Comparison of ENCODE assay signal across 4 worm cellular contexts in the genomic region with DNA sequence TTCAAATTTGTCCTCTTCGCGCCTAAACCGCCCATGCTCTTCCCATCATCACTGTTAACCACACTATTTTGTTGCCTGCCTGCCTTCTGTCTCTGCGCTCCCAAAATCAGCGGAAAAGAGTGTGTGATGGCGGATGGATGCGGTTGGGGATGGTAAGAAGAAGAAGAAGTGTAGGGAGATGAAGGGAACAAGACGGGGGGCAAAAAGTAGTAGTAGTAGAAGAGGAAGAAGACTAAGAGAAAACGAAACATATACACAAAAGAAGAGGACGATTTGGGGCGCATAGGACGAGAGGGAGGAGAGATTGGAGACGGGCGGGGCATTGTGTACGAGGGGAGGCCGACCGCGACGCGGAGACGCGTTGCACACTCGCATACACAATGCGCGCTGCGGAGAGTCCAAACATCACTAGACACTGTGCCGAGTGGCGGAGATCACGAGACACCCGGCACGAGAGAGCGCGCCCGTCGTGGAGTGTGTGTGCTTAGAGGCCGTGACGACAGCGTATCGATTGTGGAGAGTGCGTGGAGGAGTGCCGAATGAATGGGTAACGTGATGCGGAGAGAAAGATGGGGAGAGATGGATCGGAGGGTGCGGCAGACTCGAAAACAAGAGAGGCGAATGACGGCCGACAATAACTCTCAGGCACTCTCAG.
TF ChIP-seq lines count a peak whose summit lies in the region.

No protein-coding gene starts in this region.

TF ChIP-seq in whole organism, L2 larva, 48 proteins besides CTCF, POLR2A, EP300 and RAD21 (continued from another document):
- TF ChIP-seq aly-2 (tag; optimal IDR thresholded peaks at IDR 0.05; lab: Kevin White, UChicago) (no peak), ceh-16 (tag; optimal IDR thresholded peaks at IDR 0.05; lab: Kevin White, UChicago) (peak; percentile 49), fos-1 (tag; optimal IDR thresholded peaks at IDR 0.05; lab: Kevin White, UChicago) (peak; percentile 57), ZK546.5 (tag; optimal IDR thresholded peaks at IDR 0.05; lab: Kevin White, UChicago) (peak; percentile 33), nhr-23 (tag; optimal IDR thresholded peaks at IDR 0.05; lab: Kevin White, UChicago) (no peak), ceh-82 (tag; optimal IDR thresholded peaks at IDR 0.05; lab: Kevin White, UChicago) (peak; percentile 68), ztf-1 (GFP tag; conservative IDR thresholded peaks at IDR 0.05; lab: Robert Waterston, UW) (no peak), nhr-129 (tag; optimal IDR thresholded peaks at IDR 0.05; lab: Kevin White, UChicago) (peak; percentile 85), sma-3 (GFP tag; optimal IDR thresholded peaks at IDR 0.05; lab: Kevin White, UChicago) (peak; percentile 93), Y55F3AM.14 (GFP tag; optimal IDR thresholded peaks at IDR 0.05; lab: Kevin White, UChicago) (peak; percentile 80), ztf-4 (tag; optimal IDR thresholded peaks at IDR 0.05; lab: Kevin White, UChicago) (peak; percentile 84), egl-27 (tag; optimal IDR thresholded peaks at IDR 0.05; lab: Kevin White, UChicago) (peak; percentile 52), mab-5 (tag; optimal IDR thresholded peaks at IDR 0.05; lab: Kevin White, UChicago) (peak; percentile 86), alr-1 (tag; optimal IDR thresholded peaks at IDR 0.05; lab: Kevin White, UChicago) (no peak), elt-1 (tag; optimal IDR thresholded peaks at IDR 0.05; lab: Kevin White, UChicago) (no peak), F13H6.1 (tag; optimal IDR thresholded peaks at IDR 0.05; lab: Kevin White, UChicago) (peak; percentile 96), nhr-21 (tag; optimal IDR thresholded peaks at IDR 0.05; lab: Kevin White, UChicago) (peak; percentile 94), unc-39 (tag; optimal IDR thresholded peaks at IDR 0.05; lab: Kevin White, UChicago) (no peak), mbf-1 (tag; optimal IDR thresholded peaks at IDR 0.05; lab: Kevin White, UChicago) (no peak), elt-3 (tag; optimal IDR thresholded peaks at IDR 0.05; lab: Kevin White, UChicago) (no peak), nhr-11 (tag; optimal IDR thresholded peaks at IDR 0.05; lab: Kevin White, UChicago) (no peak), nhr-12 (tag; optimal IDR thresholded peaks at IDR 0.05; lab: Kevin White, UChicago) (no peak), zag-1 (tag; optimal IDR thresholded peaks at IDR 0.05; lab: Kevin White, UChicago) (peak; percentile 84), sma-9 (GFP tag; optimal IDR thresholded peaks at IDR 0.05; lab: Kevin White, UChicago) (peak; percentile 86), sma-9 (tag; optimal IDR thresholded peaks at IDR 0.05; lab: Kevin White, UChicago) (no peak), sem-4 (tag; optimal IDR thresholded peaks at IDR 0.05; lab: Kevin White, UChicago) (peak; percentile 79), unc-62 (GFP tag; optimal IDR thresholded peaks at IDR 0.05; lab: Kevin White, UChicago) (peak; percentile 81), R02D3.7 (tag; optimal IDR thresholded peaks at IDR 0.05; lab: Kevin White, UChicago) (no peak)
TF ChIP-seq in whole organism, L2 larva: peak in this region for 32.

TF ChIP-seq in whole organism, L4 larva, 104 proteins besides CTCF, POLR2A, EP300 and RAD21 (continued from another document and continues in another):
- TF ChIP-seq dmd-9 (GFP tag; IDR thresholded peaks at IDR 0.05; lab: Robert Waterston, UW) (peak; percentile 73), hif-1 (tag; optimal IDR thresholded peaks at IDR 0.05; lab: Kevin White, UChicago) (peak; percentile 56 to 90), snpc-4 (tag; optimal IDR thresholded peaks at IDR 0.05; lab: Kevin White, UChicago) (no peak), madf-9 (GFP tag; conservative IDR thresholded peaks at IDR 0.05; lab: Robert Waterston, UW) (peak; percentile 95), daf-8 (GFP tag; IDR thresholded peaks at IDR 0.05; lab: Robert Waterston, UW) (no peak), T26A8.4 (GFP tag; IDR thresholded peaks at IDR 0.05; lab: Robert Waterston, UW) (peak; percentile 96), cey-2 (tag; optimal IDR thresholded peaks at IDR 0.05; lab: Kevin White, UChicago; ENCODE audit: borderline replicate concordance, insufficient read depth) (no peak), unc-62 (GFP tag; optimal IDR thresholded peaks at IDR 0.05 in 1 of 2; lab: Kevin White, UChicago) (peak in 1 of 2 experiments; percentile 100), unc-62 (tag; optimal IDR thresholded peaks at IDR 0.05; lab: Kevin White, UChicago) (no peak), attf-4 (tag; optimal IDR thresholded peaks at IDR 0.05; lab: Kevin White, UChicago) (no peak), lim-7 (GFP tag; IDR thresholded peaks at IDR 0.05; lab: Robert Waterston, UW) (no peak), nhr-102 (tag; optimal IDR thresholded peaks at IDR 0.05; lab: Kevin White, UChicago) (peak; percentile 87), ceh-62 (tag; optimal IDR thresholded peaks at IDR 0.05; lab: Kevin White, UChicago) (no peak), skn-1 (tag; optimal IDR thresholded peaks at IDR 0.05; lab: Kevin White, UChicago) (peak; percentile 48), nhr-28 (tag; optimal IDR thresholded peaks at IDR 0.05; lab: Kevin White, UChicago) (peak; percentile 89), zip-11 (GFP tag; IDR thresholded peaks at IDR 0.05; lab: Robert Waterston, UW) (0 out of 2 replicates have a peak, but pooled peaks have one; percentile 42), ceh-44 (GFP tag; IDR thresholded peaks at IDR 0.05; lab: Robert Waterston, UW) (peak; percentile 70; the same call in 1 of the 2 replicates), nhr-237 (tag; optimal IDR thresholded peaks at IDR 0.05; lab: Kevin White, UChicago) (no peak), unc-130 (GFP tag; optimal IDR thresholded peaks at IDR 0.05; lab: Kevin White, UChicago) (no peak), spr-1 (tag; optimal IDR thresholded peaks at IDR 0.05; lab: Kevin White, UChicago) (peak; percentile 89), set-16 (GFP tag; IDR thresholded peaks at IDR 0.05; lab: Robert Waterston, UW) (peak; percentile 100), duxl-1 (tag; optimal IDR thresholded peaks at IDR 0.05; lab: Kevin White, UChicago; ENCODE audit: poor library complexity) (peak; percentile 56), rbr-2 (tag; optimal IDR thresholded peaks at IDR 0.05; lab: Kevin White, UChicago) (peak; percentile 97), ztf-11 (tag; optimal IDR thresholded peaks at IDR 0.05; lab: Kevin White, UChicago) (no peak), ztf-7 (tag; optimal IDR thresholded peaks at IDR 0.05; lab: Kevin White, UChicago) (peak; percentile 83), zfp-2 (tag; optimal IDR thresholded peaks at IDR 0.05; lab: Kevin White, UChicago) (peak; percentile 71), php-3 (GFP tag; IDR thresholded peaks at IDR 0.05; lab: Robert Waterston, UW) (peak; percentile 72), F37D6.2 (tag; optimal IDR thresholded peaks at IDR 0.05; lab: Kevin White, UChicago) (peak; percentile 90), dpl-1 (GFP tag; optimal IDR thresholded peaks at IDR 0.05; lab: Kevin White, UChicago) (peak; percentile 52), lin-38 (GFP tag; IDR thresholded peaks at IDR 0.05; lab: Robert Waterston, UW) (peak; percentile 83), snpc-1.2 (GFP tag; IDR thresholded peaks at IDR 0.05; lab: Robert Waterston, UW) (peak; percentile 47; the same call in 1 of the 2 replicates), egl-43 (GFP tag; IDR thresholded peaks at IDR 0.05; lab: Robert Waterston, UW) (peak; percentile 91)

TF ChIP-seq in whole organism, late embryonic, 69 proteins besides CTCF, POLR2A, EP300 and RAD21 (continued from another document and continues in another):
- peak; percentile 25 for TF ChIP-seq Y22D7AL.16 (tag; optimal IDR thresholded peaks at IDR 0.05; lab: Kevin White, UChicago)
- TF ChIP-seq sox-4 (tag; optimal IDR thresholded peaks at IDR 0.05; lab: Kevin White, UChicago), result no peak
- TF ChIP-seq T23F11.4 (GFP tag; optimal IDR thresholded peaks at IDR 0.05; lab: Kevin White, UChicago), result peak; percentile 21
- TF ChIP-seq ceh-19 (GFP tag; optimal IDR thresholded peaks at IDR 0.05; lab: Kevin White, UChicago), result peak; percentile 43
- TF ChIP-seq ztf-16 (tag; optimal IDR thresholded peaks at IDR 0.05; lab: Kevin White, UChicago), result no peak
- no peak for TF ChIP-seq K09A11.1 (tag; optimal IDR thresholded peaks at IDR 0.05; lab: Kevin White, UChicago; ENCODE audit: insufficient read depth)
- TF ChIP-seq sdc-2 (tag; optimal IDR thresholded peaks at IDR 0.05; lab: Kevin White, UChicago), result peak; percentile 50
- TF ChIP-seq ceh-6 (GFP tag; optimal IDR thresholded peaks at IDR 0.05; lab: Kevin White, UChicago), result peak; percentile 28
- no peak for TF ChIP-seq ceh-22 (tag; optimal IDR thresholded peaks at IDR 0.05; lab: Kevin White, UChicago)
- no peak for TF ChIP-seq pha-2 (tag; optimal IDR thresholded peaks at IDR 0.05; lab: Kevin White, UChicago)
- TF ChIP-seq ceh-45 (GFP tag; IDR thresholded peaks at IDR 0.05; lab: Robert Waterston, UW), result no peak
- TF ChIP-seq nfya-1 (tag; optimal IDR thresholded peaks at IDR 0.05; lab: Kevin White, UChicago), result peak; percentile 66
- no peak for TF ChIP-seq ceh-9 (tag; optimal IDR thresholded peaks at IDR 0.05; lab: Kevin White, UChicago)
- no peak for TF ChIP-seq elt-4 (tag; optimal IDR thresholded peaks at IDR 0.05; lab: Kevin White, UChicago)
- TF ChIP-seq pat-9 (tag; optimal IDR thresholded peaks at IDR 0.05; lab: Kevin White, UChicago), result peak; percentile 44
- no peak for TF ChIP-seq ahr-1 (tag; optimal IDR thresholded peaks at IDR 0.05; lab: Kevin White, UChicago)
- no peak for TF ChIP-seq C38D4.7 (GFP tag; optimal IDR thresholded peaks at IDR 0.05; lab: Kevin White, UChicago)
- peak; percentile 83 for TF ChIP-seq pax-1 (tag; optimal IDR thresholded peaks at IDR 0.05; lab: Kevin White, UChicago)
- peak; percentile 45 for TF ChIP-seq rnt-1 (tag; optimal IDR thresholded peaks at IDR 0.05; lab: Kevin White, UChicago)
- TF ChIP-seq ceh-31 (tag; optimal IDR thresholded peaks at IDR 0.05; lab: Kevin White, UChicago), result peak; percentile 91
- no peak for TF ChIP-seq pag-3 (tag; optimal IDR thresholded peaks at IDR 0.05; lab: Kevin White, UChicago; ENCODE audit: borderline replicate concordance)
- TF ChIP-seq hlh-15 (tag; optimal IDR thresholded peaks at IDR 0.05; lab: Kevin White, UChicago), result no peak
- 0 out of 2 replicates have a peak, but pooled peaks have one; percentile 3 for TF ChIP-seq unc-3 (GFP tag; conservative IDR thresholded peaks at IDR 0.05; lab: Robert Waterston, UW)
- no peak for TF ChIP-seq unc-3 (tag; optimal IDR thresholded peaks at IDR 0.05; lab: Kevin White, UChicago)
- no peak for TF ChIP-seq fkh-10 (GFP tag; optimal IDR thresholded peaks at IDR 0.05; lab: Kevin White, UChicago)
- no peak for TF ChIP-seq unc-86 (tag; optimal IDR thresholded peaks at IDR 0.05; lab: Kevin White, UChicago)
- TF ChIP-seq odd-2 (tag; optimal IDR thresholded peaks at IDR 0.05; lab: Kevin White, UChicago), result no peak
- no peak for TF ChIP-seq gmeb-2 (tag; optimal IDR thresholded peaks at IDR 0.05; lab: Kevin White, UChicago)
- peak; percentile 20 for TF ChIP-seq ceh-2 (tag; optimal IDR thresholded peaks at IDR 0.05; lab: Kevin White, UChicago)
- TF ChIP-seq syd-9 (tag; optimal IDR thresholded peaks at IDR 0.05; lab: Kevin White, UChicago), result peak; percentile 27
- TF ChIP-seq ceh-18 (tag; optimal IDR thresholded peaks at IDR 0.05; lab: Kevin White, UChicago), result peak; percentile 80
- no peak for TF ChIP-seq pha-4 (tag; optimal IDR thresholded peaks at IDR 0.05; lab: Kevin White, UChicago)
- TF ChIP-seq ref-2 (tag; optimal IDR thresholded peaks at IDR 0.05; lab: Kevin White, UChicago), result peak; percentile 81
- peak; percentile 27 for TF ChIP-seq unc-55 (GFP tag; optimal IDR thresholded peaks at IDR 0.05; lab: Kevin White, UChicago)
- peak; percentile 99 for TF ChIP-seq hlh-30 (tag; optimal IDR thresholded peaks at IDR 0.05; lab: Kevin White, UChicago; ENCODE audit: insufficient read depth)
- TF ChIP-seq ets-4 (tag; optimal IDR thresholded peaks at IDR 0.05; lab: Kevin White, UChicago), result peak; percentile 52

TF ChIP-seq in whole organism, mixed stage, embryonic, 35 proteins besides CTCF, POLR2A, EP300 and RAD21 (continued from another document):
- peak; percentile 24 for TF ChIP-seq drap-1 (GFP tag; optimal IDR thresholded peaks at IDR 0.05; lab: Kevin White, UChicago)
- peak; percentile 48 for TF ChIP-seq nhr-76 (tag; optimal IDR thresholded peaks at IDR 0.05; lab: Kevin White, UChicago)
- TF ChIP-seq elt-1 (tag; optimal IDR thresholded peaks at IDR 0.05; lab: Kevin White, UChicago; ENCODE audit: borderline replicate concordance, insufficient read depth), result no peak
- TF ChIP-seq ceh-43 (GFP tag; optimal IDR thresholded peaks at IDR 0.05; lab: Kevin White, UChicago), result peak; percentile 33
- TF ChIP-seq mls-2 (tag; optimal IDR thresholded peaks at IDR 0.05; lab: Kevin White, UChicago), result peak; percentile 66
- peak; percentile 12 for TF ChIP-seq sem-2 (GFP tag; optimal IDR thresholded peaks at IDR 0.05; lab: Kevin White, UChicago)
- TF ChIP-seq tbx-8 (GFP tag; optimal IDR thresholded peaks at IDR 0.05; lab: Kevin White, UChicago), result peak; percentile 12
- TF ChIP-seq cnd-1 (tag; optimal IDR thresholded peaks at IDR 0.05; lab: Kevin White, UChicago), result peak; percentile 68
